Worm (Caenorhabditis elegans): ENCODE data around the gene gldi-3.

DNA sequence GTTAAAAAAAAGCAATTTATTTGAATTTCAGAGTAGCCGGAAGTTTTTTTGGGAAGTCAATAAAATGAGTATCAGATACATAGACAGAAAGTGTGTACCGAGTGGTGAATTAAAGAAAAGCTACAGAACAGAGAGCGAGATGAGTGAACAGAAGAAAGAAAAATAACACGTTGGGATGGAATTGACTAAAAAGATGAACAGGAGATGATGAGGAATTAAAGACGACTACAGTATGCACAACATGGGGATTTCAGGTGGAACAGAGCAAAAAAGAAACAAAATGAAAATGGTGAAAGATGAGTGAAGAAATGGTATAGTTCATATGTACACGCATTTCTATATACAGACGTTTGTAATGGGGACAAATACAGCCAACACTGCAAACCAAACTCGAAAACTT lies 8.6 kb downstream of the gldi-3 start:
- TF ChIP-seq ceh-36 (tag; optimal IDR thresholded peaks at IDR 0.05) (no peak), flt-1 (GFP tag; IDR thresholded peaks at IDR 0.05) (no peak), pes-1 (GFP tag; IDR thresholded peaks at IDR 0.05) (no peak), ama-1 (optimal IDR thresholded peaks at IDR 0.05) (peak; percentile 17), ets-7 (tag; optimal IDR thresholded peaks at IDR 0.05) (no peak), hnd-1 (tag; optimal IDR thresholded peaks at IDR 0.05) (no peak)

All from whole organism, early embryonic.